Fruit fly (Drosophila melanogaster) whole organism, wandering third instar larva: Measurements from ENCODE around the gene CG14130.

Experiments
- Abd-B ChIP-seq: fragments of >200 bp; optimal IDR thresholded peaks from 2 replicates; lab custom pipeline; 2017; ENCODE audit warnings: missing biosample characterization, missing genetic modification characterization
- CG32264 ChIP-seq: fragments of 200-800 bp; sonication (Bioruptor generic); optimal IDR thresholded peaks from 2 replicates; lab custom pipeline; 2016; ENCODE audit warnings: missing biosample characterization, missing genetic modification characterization
- CG9705 ChIP-seq: fragments of 200-800 bp; sonication (Bioruptor generic); optimal IDR thresholded peaks from 2 replicates; lab custom pipeline; 2018; ENCODE audit warnings: missing biosample characterization, mild to moderate bottlenecking, missing genetic modification characterization
- CrebA ChIP-seq: fragments of 200-800 bp; sonication (Bioruptor generic); optimal IDR thresholded peaks from 2 replicates; lab custom pipeline; 2016; ENCODE audit warnings: missing biosample characterization, mild to moderate bottlenecking, missing genetic modification characterization, borderline replicate concordance
- Dfd ChIP-seq: fragments of >200 bp; optimal IDR thresholded peaks from 2 replicates; lab custom pipeline; 2017; ENCODE audit warnings: missing biosample characterization, missing genetic modification characterization
- Dif ChIP-seq: fragments of 200-275, 200-300 bp; sonication (Bioruptor generic); optimal IDR thresholded peaks from 2 replicates; lab custom pipeline; 2018; ENCODE audit warnings: missing biosample characterization, missing genetic modification characterization; ENCODE audit not compliant: partially characterized antibody
- Hnf4 ChIP-seq: fragments of 200-800 bp; sonication (Bioruptor generic); optimal IDR thresholded peaks from 2 replicates; lab custom pipeline; 2016; ENCODE audit warnings: missing biosample characterization, mild to moderate bottlenecking, missing genetic modification characterization
- Hr83 ChIP-seq: fragments of 200-300 bp; sonication (Bioruptor generic); optimal IDR thresholded peaks from 2 replicates; lab custom pipeline; 2016; ENCODE audit warnings: missing biosample characterization, mild to moderate bottlenecking, missing genetic modification characterization, moderate library complexity; ENCODE audit not compliant: poor library complexity, severe bottlenecking
- Jra ChIP-seq: sonication (Bioruptor generic); optimal IDR thresholded peaks from 2 replicates; lab custom pipeline; 2016; ENCODE audit warnings: missing biosample characterization, missing genetic modification characterization
- Mio ChIP-seq: sonication (Bioruptor generic); optimal IDR thresholded peaks from 2 replicates; lab custom pipeline; 2016; ENCODE audit warnings: missing biosample characterization, missing genetic modification characterization
- OdsH ChIP-seq: fragments of 200-800 bp; sonication (Bioruptor generic); optimal IDR thresholded peaks from 2 replicates; lab custom pipeline; 2016; ENCODE audit warnings: missing biosample characterization, mild to moderate bottlenecking, missing genetic modification characterization
- Vsx2 ChIP-seq: fragments of 200-300, 225-300 bp; sonication (Bioruptor generic); optimal IDR thresholded peaks from 2 replicates; lab custom pipeline; 2018; ENCODE audit warnings: missing biosample characterization, missing genetic modification characterization; ENCODE audit not compliant: partially characterized antibody
- br ChIP-seq: fragments of 200-800 bp; sonication (Bioruptor generic); optimal IDR thresholded peaks from 2 replicates; lab custom pipeline; 2016; ENCODE audit warnings: missing biosample characterization, missing genetic modification characterization
- brk ChIP-seq: fragments of 200-800 bp; sonication (Bioruptor generic); optimal IDR thresholded peaks from 2 replicates; lab custom pipeline; 2016; ENCODE audit warnings: missing biosample characterization, mild to moderate bottlenecking, missing genetic modification characterization
- dl ChIP-seq, 2 experiments: fragments of 175-275, 200-275 bp in 1 of 2; fragments of 200-275 bp in 1 of 2; sonication (Bioruptor generic); optimal IDR thresholded peaks; lab custom pipeline; 2018; ENCODE audit warnings: mild to moderate bottlenecking in 2 of 2, missing biosample characterization in 2 of 2, missing genetic modification characterization in 2 of 2, moderate library complexity in 2 of 2; ENCODE audit not compliant: partially characterized antibody in 2 of 2, insufficient read depth in 1 of 2
- dmrt93B ChIP-seq: fragments of 200-800 bp; sonication (Bioruptor generic); optimal IDR thresholded peaks from 2 replicates; lab custom pipeline; 2018; ENCODE audit warnings: missing biosample characterization, mild to moderate bottlenecking, missing genetic modification characterization
- ey ChIP-seq: fragments of 200-800 bp; sonication (Bioruptor generic); optimal IDR thresholded peaks from 2 replicates; lab custom pipeline; 2016; ENCODE audit warnings: missing biosample characterization, missing genetic modification characterization
- foxo ChIP-seq, 2 experiments: fragments of 200-800 bp; sonication (Bioruptor generic); optimal IDR thresholded peaks; 2 replicates in 1 of 2; 3 replicates in 1 of 2; lab custom pipeline; 2016 to 2017; ENCODE audit warnings: missing biosample characterization in 2 of 2, missing genetic modification characterization in 2 of 2
- fru ChIP-seq: fragments of 200-800 bp; sonication (Bioruptor generic); optimal IDR thresholded peaks from 3 replicates; lab custom pipeline; 2016; ENCODE audit warnings: missing biosample characterization, mild to moderate bottlenecking, missing genetic modification characterization
- h ChIP-seq: fragments of 200-800 bp; sonication (Bioruptor generic); optimal IDR thresholded peaks from 3 replicates; lab custom pipeline; 2016; ENCODE audit warnings: missing biosample characterization, mild to moderate bottlenecking, missing genetic modification characterization
- jim ChIP-seq: fragments of 175-275, 200-325 bp; sonication (Bioruptor generic); optimal IDR thresholded peaks from 2 replicates; lab custom pipeline; 2016; ENCODE audit warnings: missing biosample characterization, mild to moderate bottlenecking, missing genetic modification characterization
- lola ChIP-seq: fragments of >200 bp; optimal IDR thresholded peaks from 2 replicates; lab custom pipeline; 2017; ENCODE audit warnings: missing biosample characterization, missing genetic modification characterization
- rgr ChIP-seq: fragments of 200-800 bp; sonication (Bioruptor generic); optimal IDR thresholded peaks from 3 replicates; lab custom pipeline; 2016; ENCODE audit warnings: missing biosample characterization, mild to moderate bottlenecking, missing genetic modification characterization
- sage ChIP-seq: fragments of 200-800 bp; sonication (Bioruptor generic); optimal IDR thresholded peaks from 2 replicates; lab custom pipeline; 2016; ENCODE audit warnings: missing biosample characterization, mild to moderate bottlenecking, missing genetic modification characterization
- tai ChIP-seq: sonication (Bioruptor generic); optimal IDR thresholded peaks from 2 replicates; lab custom pipeline; 2016; ENCODE audit warnings: missing biosample characterization, missing genetic modification characterization
- usp ChIP-seq: fragments of >200 bp; optimal IDR thresholded peaks from 2 replicates; lab custom pipeline; 2017; ENCODE audit warnings: missing biosample characterization, missing genetic modification characterization
- woc ChIP-seq: sonication (Bioruptor generic); optimal IDR thresholded peaks from 2 replicates; lab custom pipeline; 2016; ENCODE audit warnings: missing biosample characterization, mild to moderate bottlenecking, missing genetic modification characterization

Gene CG14130

DNA sequence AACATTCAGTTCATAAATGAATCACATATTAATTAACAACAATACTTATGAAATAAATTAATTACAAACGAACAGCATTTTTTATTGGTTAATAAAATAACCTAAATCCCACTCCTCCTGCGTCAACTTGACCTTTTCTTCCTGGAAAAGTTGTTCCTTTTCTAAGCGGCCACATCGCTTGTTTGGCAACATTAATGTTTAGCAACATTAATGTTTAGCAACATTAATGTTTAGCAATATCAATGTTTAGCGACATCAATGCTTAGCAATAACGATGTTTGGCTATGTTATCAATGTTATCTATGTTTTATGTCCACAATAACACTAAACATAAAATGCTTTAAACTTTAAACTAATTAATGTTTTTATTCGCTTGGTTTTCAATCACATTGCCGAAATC is 1.4 kb downstream of the CG14130 start:
- TF ChIP-seq CG32264 (GFP tag; lab: Kevin White, UChicago) (no peak), dmrt93B (GFP tag; lab: Kevin White, UChicago) (no peak), Dif (GFP tag; lab: Kevin White, UChicago) (no peak), Dfd (GFP tag; lab: Kevin White, UChicago) (no peak), CrebA (GFP tag; lab: Kevin White, UChicago) (no peak), Abd-B (GFP tag; lab: Kevin White, UChicago) (no peak), usp (no peak), dl (GFP tag; optimal IDR thresholded peaks at IDR 0.05; lab: Kevin White, UChicago; ENCODE audit: insufficient read depth in 1 of 2, partially characterized antibody in 2 of 2) (no peak), Hr83 (GFP tag; lab: Kevin White, UChicago) (no peak), ey (GFP tag; lab: Kevin White, UChicago) (no peak)

DNA sequence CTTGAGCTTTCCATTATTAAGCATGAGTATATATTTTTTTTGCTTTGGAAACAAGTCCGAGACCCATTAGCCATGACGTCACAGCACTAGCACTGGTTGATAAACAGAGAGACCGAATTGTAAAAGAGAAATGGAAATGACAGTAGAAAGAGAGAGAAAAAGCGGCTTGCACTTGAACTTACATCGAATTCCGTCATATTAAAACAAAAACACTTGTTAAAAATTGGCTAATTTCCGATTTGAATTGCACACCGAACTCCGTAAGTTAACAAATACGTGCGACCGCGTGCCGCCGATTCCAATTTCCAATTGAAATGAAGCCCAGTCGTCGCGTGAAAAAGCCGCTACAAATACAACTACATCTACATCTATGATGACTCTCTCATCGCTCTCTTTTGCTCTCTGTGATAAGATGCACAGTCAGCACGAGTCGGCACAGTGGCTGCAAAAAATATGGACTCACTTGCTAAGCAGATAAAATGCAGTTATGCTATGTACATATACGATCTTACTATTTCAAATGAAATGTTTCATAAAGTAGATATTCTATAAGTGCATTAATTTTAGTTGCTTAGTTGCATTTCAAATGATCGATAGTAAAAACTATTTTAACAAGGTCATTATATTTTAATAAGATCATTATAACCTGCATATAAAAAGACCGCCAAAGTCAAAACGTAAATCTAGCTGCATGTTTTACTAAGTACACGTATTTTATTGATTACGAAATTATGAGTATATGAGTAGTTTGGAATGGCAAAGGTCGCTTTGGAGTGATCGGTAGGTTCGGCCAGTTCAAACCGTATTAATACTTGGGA is 4.6 kb downstream of the CG14130 start:
- peak; percentile 29 for TF ChIP-seq Jra (GFP tag; lab: Kevin White, UChicago)
- peak; percentile 88 for TF ChIP-seq Dif (GFP tag; lab: Kevin White, UChicago)
- peak; percentile 31 for TF ChIP-seq br
- TF ChIP-seq dl (GFP tag; optimal IDR thresholded peaks at IDR 0.05; lab: Kevin White, UChicago; ENCODE audit: insufficient read depth in 1 of 2, partially characterized antibody in 2 of 2) = peak; percentile 72 to 78
- peak in 1 of 2 experiments; percentile 50 for TF ChIP-seq foxo (GFP tag; optimal IDR thresholded peaks at IDR 0.05; lab: Kevin White, UChicago)
- no peak for TF ChIP-seq Dfd (GFP tag; lab: Kevin White, UChicago)
- TF ChIP-seq tai (GFP tag; lab: Kevin White, UChicago) = no peak
- peak; percentile 37 for TF ChIP-seq ey (GFP tag; lab: Kevin White, UChicago)
- peak; percentile 55 for TF ChIP-seq fru
- no peak for TF ChIP-seq jim (GFP tag; lab: Kevin White, UChicago)
- TF ChIP-seq Hnf4 (GFP tag; lab: Kevin White, UChicago) = peak; percentile 37
- peak; percentile 74 for TF ChIP-seq brk (GFP tag; lab: Kevin White, UChicago)
- peak; percentile 75 for TF ChIP-seq h (GFP tag; lab: Kevin White, UChicago)
- TF ChIP-seq CG9705 (GFP tag; lab: Kevin White, UChicago) = no peak
- no peak for TF ChIP-seq lola (GFP tag; lab: Kevin White, UChicago)
- no peak for TF ChIP-seq Mio
- peak; percentile 36 for TF ChIP-seq sage (GFP tag; lab: Kevin White, UChicago)
- TF ChIP-seq woc (GFP tag; lab: Kevin White, UChicago) = peak; percentile 67
- peak; percentile 54 for TF ChIP-seq Vsx2 (GFP tag; lab: Kevin White, UChicago)
- peak; percentile 21 for TF ChIP-seq rgr (GFP tag; lab: Kevin White, UChicago)
- no peak for TF ChIP-seq OdsH (GFP tag; lab: Kevin White, UChicago)
- TF ChIP-seq Hr83 (GFP tag; lab: Kevin White, UChicago) = peak; percentile 38

dm6 chr3L:11821723-11822445 is 6.6 kb downstream of the CG14130 start, which contains the start of the genes CG11597 and CG5946:
Gene CG11597, minus strand, starts transcription at chr3L:11822275.
Gene CG5946, minus strand, starts transcription at chr3L:11822275.
- TF ChIP-seq Dif (GFP tag; lab: Kevin White, UChicago) = peak; percentile 54
- TF ChIP-seq Hnf4 (GFP tag; lab: Kevin White, UChicago) = peak; percentile 13
- no peak for TF ChIP-seq sage (GFP tag; lab: Kevin White, UChicago)
- TF ChIP-seq woc (GFP tag; lab: Kevin White, UChicago) = peak; percentile 40
- peak; percentile 48 to 73 for TF ChIP-seq dl (GFP tag; optimal IDR thresholded peaks at IDR 0.05; lab: Kevin White, UChicago; ENCODE audit: insufficient read depth in 1 of 2, partially characterized antibody in 2 of 2)
